Worm (Caenorhabditis elegans) whole organism, young adult: ENCODE data around the gene pcf-11.

ENCODE experiments used
- B0019.2 ChIP-seq: fragments of 200-800 bp; sonication (Bioruptor generic); conservative IDR thresholded peaks from 2 replicates; pipeline ENCODE4 v1.3.6; 2022; ENCODE audit warnings: missing genetic modification reagents, missing genetic modification characterization, missing compliant biosample characterization
- B0336.3 ChIP-seq: fragments of 200-800 bp; sonication (Bioruptor generic); IDR thresholded peaks from 2 replicates; pipeline ENCODE4 v1.3.6; 2022; ENCODE audit warnings: missing genetic modification characterization, missing compliant biosample characterization
- C06A6.2 ChIP-seq: fragments of 200-800 bp; sonication (Bioruptor generic); conservative IDR thresholded peaks from 2 replicates; pipeline ENCODE4 v1.3.6; 2022; ENCODE audit warnings: missing genetic modification characterization, missing compliant biosample characterization
- C17E4.6 ChIP-seq: fragments of 200-800 bp; sonication (Bioruptor generic); IDR thresholded peaks from 2 replicates; pipeline ENCODE4 v1.3.6; 2022; ENCODE audit warnings: missing genetic modification reagents, missing genetic modification characterization, missing compliant biosample characterization
- F23B12.7 ChIP-seq: sonication (generic microtip); optimal IDR thresholded peaks from 2 replicates; lab custom pipeline; 2017; ENCODE audit warnings: missing genetic modification characterization, mild to moderate bottlenecking, missing compliant biosample characterization, antibody characterized with exemption, moderate library complexity; ENCODE audit not compliant: insufficient read depth
- F33H1.4 ChIP-seq: fragments of 200-800 bp; sonication (Bioruptor generic); IDR thresholded peaks from 2 replicates; pipeline ENCODE4 v1.3.6; 2022; ENCODE audit warnings: missing genetic modification reagents, missing genetic modification characterization, missing compliant biosample characterization
- F49E8.2 ChIP-seq: sonication (generic microtip); optimal IDR thresholded peaks from 3 replicates; lab custom pipeline; 2017; ENCODE audit warnings: missing genetic modification characterization, mild to moderate bottlenecking, missing compliant biosample characterization, antibody characterized with exemption, moderate library complexity; ENCODE audit not compliant: insufficient read depth
- F52B5.7 ChIP-seq: sonication (generic microtip); optimal IDR thresholded peaks from 2 replicates; lab custom pipeline; 2016; ENCODE audit warnings: mild to moderate bottlenecking, missing genetic modification characterization, missing compliant biosample characterization
- F57C9.4 ChIP-seq: sonication (generic microtip); optimal IDR thresholded peaks from 2 replicates; lab custom pipeline; 2017; ENCODE audit warnings: mild to moderate bottlenecking, missing genetic modification characterization, missing compliant biosample characterization
- K11D2.4 ChIP-seq: fragments of 200-800 bp; sonication (Bioruptor generic); IDR thresholded peaks from 2 replicates; pipeline ENCODE4 v1.3.6; 2022; ENCODE audit warnings: missing genetic modification reagents, missing genetic modification characterization, missing compliant biosample characterization
- K12H6.12 ChIP-seq: fragments of 200-800 bp; sonication (Bioruptor generic); optimal IDR thresholded peaks from 2 replicates; lab custom pipeline; 2018; ENCODE audit warnings: mild to moderate bottlenecking, missing genetic modification characterization, missing compliant biosample characterization
- aptf-3 ChIP-seq: fragments of 200-800 bp; sonication (Bioruptor generic); IDR thresholded peaks from 2 replicates; pipeline ENCODE4 v1.3.6; 2022; ENCODE audit warnings: missing genetic modification characterization, missing compliant biosample characterization
- atf-7 ChIP-seq: sonication (generic microtip); optimal IDR thresholded peaks from 2 replicates; lab custom pipeline; 2017; ENCODE audit warnings: mild to moderate bottlenecking, missing genetic modification characterization, missing compliant biosample characterization
- attf-3 ChIP-seq: fragments of 200-800 bp; sonication (Bioruptor generic); conservative IDR thresholded peaks from 2 replicates; pipeline ENCODE4 v1.3.6; 2022; ENCODE audit warnings: missing genetic modification reagents, missing genetic modification characterization, missing compliant biosample characterization
- bed-1 ChIP-seq: fragments of 200-800 bp; sonication (Bioruptor generic); IDR thresholded peaks from 2 replicates; pipeline ENCODE4 v1.3.6; 2022; ENCODE audit warnings: missing genetic modification reagents, missing genetic modification characterization, missing compliant biosample characterization
- cebp-1 ChIP-seq, 2 experiments: fragments of 200-800 bp in 1 of 2; sonication (Bioruptor generic) in 1 of 2; sonication (generic microtip) in 1 of 2; IDR thresholded peaks in 1 of 2; optimal IDR thresholded peaks in 1 of 2; 2 replicates each; pipeline versions ENCODE4 v1.3.6 to Lab custom; 2017 to 2022; ENCODE audit warnings: missing compliant biosample characterization in 2 of 2, missing genetic modification characterization in 2 of 2, mild to moderate bottlenecking in 1 of 2, missing genetic modification reagents in 1 of 2, moderate library complexity in 1 of 2
- die-1 ChIP-seq: sonication (generic microtip); optimal IDR thresholded peaks from 2 replicates; lab custom pipeline; 2016; ENCODE audit warnings: missing genotype, mild to moderate bottlenecking, missing genetic modification characterization, missing compliant biosample characterization
- dpff-1 ChIP-seq: sonication (generic microtip); optimal IDR thresholded peaks from 2 replicates; lab custom pipeline; 2017; ENCODE audit warnings: mild to moderate bottlenecking, missing genetic modification characterization, missing compliant biosample characterization
- efl-1 ChIP-seq: fragments of 150-350 bp; optimal IDR thresholded peaks from 2 replicates; lab custom pipeline; 2014; ENCODE audit warnings: missing biosample characterization, missing genetic modification reagents, missing genetic modification characterization
- ets-4 ChIP-seq: fragments of 200-800 bp; sonication (Bioruptor generic); optimal IDR thresholded peaks from 2 replicates; lab custom pipeline; 2018; ENCODE audit warnings: mild to moderate bottlenecking, missing genetic modification characterization, missing compliant biosample characterization
- gei-17 ChIP-seq: fragments of 200-800 bp; sonication (Bioruptor generic); optimal IDR thresholded peaks from 2 replicates; lab custom pipeline; 2018; ENCODE audit warnings: mild to moderate bottlenecking, missing genetic modification characterization, missing compliant biosample characterization
- him-1 ChIP-seq: sonication (generic microtip); optimal IDR thresholded peaks from 2 replicates; lab custom pipeline; 2016; ENCODE audit warnings: missing genotype, missing genetic modification reagents, missing genetic modification characterization, missing compliant biosample characterization
- hlh-12 ChIP-seq: sonication (generic microtip); optimal IDR thresholded peaks from 2 replicates; lab custom pipeline; 2016; ENCODE audit warnings: missing genetic modification characterization, missing compliant biosample characterization
- hlh-26 ChIP-seq: fragments of 200-800 bp; sonication (Bioruptor generic); conservative IDR thresholded peaks from 2 replicates; pipeline ENCODE4 v1.3.6; 2022; ENCODE audit warnings: missing genetic modification reagents, missing genetic modification characterization, missing compliant biosample characterization
- hmg-1.2 ChIP-seq: fragments of 200-800 bp; sonication (Bioruptor generic); IDR thresholded peaks from 2 replicates; pipeline ENCODE4 v1.3.6; 2022; ENCODE audit warnings: missing genetic modification reagents, missing genetic modification characterization, missing compliant biosample characterization
- hmg-20 ChIP-seq: fragments of 200-800 bp; sonication (Bioruptor generic); IDR thresholded peaks from 2 replicates; pipeline ENCODE4 v1.3.6; 2022; ENCODE audit warnings: missing genetic modification reagents, missing genetic modification characterization, missing compliant biosample characterization
- hsf-1 ChIP-seq: fragments of 200-800 bp; sonication (Bioruptor generic); IDR thresholded peaks from 2 replicates; pipeline ENCODE4 v1.3.6; 2022; ENCODE audit warnings: missing genetic modification reagents, missing genetic modification characterization, missing compliant biosample characterization
- let-607 ChIP-seq, 2 experiments: fragments of 200-800 bp in 1 of 2; sonication (Bioruptor generic) in 1 of 2; sonication (generic microtip) in 1 of 2; optimal IDR thresholded peaks; 2 replicates each; lab custom pipeline; 2016 to 2018; ENCODE audit warnings: mild to moderate bottlenecking in 2 of 2, missing compliant biosample characterization in 2 of 2, missing genetic modification characterization in 2 of 2, moderate library complexity in 2 of 2, missing genotype in 1 of 2
- lin-54 ChIP-seq: fragments of 200-800 bp; sonication (Bioruptor generic); optimal IDR thresholded peaks from 2 replicates; lab custom pipeline; 2018; ENCODE audit warnings: mild to moderate bottlenecking, missing genetic modification characterization, missing compliant biosample characterization
- lir-1 ChIP-seq: fragments of 200-800 bp; sonication (Bioruptor generic); conservative IDR thresholded peaks from 2 replicates; pipeline ENCODE4 v1.3.6; 2022; ENCODE audit warnings: missing genetic modification reagents, missing genetic modification characterization, missing compliant biosample characterization
- pbrm-1 ChIP-seq: fragments of 200-800 bp; sonication (Bioruptor generic); IDR thresholded peaks from 2 replicates; pipeline ENCODE4 v1.3.6; 2022; ENCODE audit warnings: missing genetic modification reagents, missing genetic modification characterization, missing compliant biosample characterization
- sdz-38 ChIP-seq: sonication (generic microtip); optimal IDR thresholded peaks from 2 replicates; lab custom pipeline; 2016; ENCODE audit warnings: missing genotype, missing genetic modification characterization, missing compliant biosample characterization
- sea-2 ChIP-seq: fragments of 200-800 bp; sonication (Bioruptor generic); IDR thresholded peaks from 2 replicates; pipeline ENCODE4 v1.3.6; 2022; ENCODE audit warnings: missing genetic modification characterization, missing compliant biosample characterization
- somi-1 ChIP-seq: fragments of 200-800 bp; sonication (Bioruptor generic); optimal IDR thresholded peaks from 2 replicates; lab custom pipeline; 2018; ENCODE audit warnings: mild to moderate bottlenecking, missing genetic modification characterization, missing compliant biosample characterization
- sptf-2 ChIP-seq: fragments of 200-800 bp; sonication (Bioruptor generic); optimal IDR thresholded peaks from 2 replicates; lab custom pipeline; 2018; ENCODE audit warnings: mild to moderate bottlenecking, missing genetic modification characterization, missing compliant biosample characterization
- tbx-9 ChIP-seq: sonication (generic microtip); optimal IDR thresholded peaks from 2 replicates; lab custom pipeline; 2016; ENCODE audit warnings: borderline replicate concordance, missing genetic modification characterization, inconsistent platforms, missing compliant biosample characterization
- zfh-2 ChIP-seq: fragments of 200-800 bp; sonication (Bioruptor generic); conservative IDR thresholded peaks from 2 replicates; pipeline ENCODE4 v1.3.6; 2022; ENCODE audit warnings: missing genetic modification reagents, missing genetic modification characterization, missing compliant biosample characterization
- ztf-28 ChIP-seq: fragments of 200-800 bp; sonication (Bioruptor generic); IDR thresholded peaks from 2 replicates; pipeline ENCODE4 v1.3.6; 2022; ENCODE audit warnings: missing genetic modification reagents, missing genetic modification characterization, missing compliant biosample characterization
- ztf-3 ChIP-seq: fragments of 200-800 bp; sonication (Bioruptor generic); optimal IDR thresholded peaks from 2 replicates; lab custom pipeline; 2018; ENCODE audit warnings: mild to moderate bottlenecking, missing genetic modification characterization, missing compliant biosample characterization
- ztf-6 ChIP-seq: fragments of 200-800 bp; sonication (Bioruptor generic); IDR thresholded peaks from 2 replicates; pipeline ENCODE4 v1.3.6; 2022; ENCODE audit warnings: missing genetic modification reagents, missing genetic modification characterization, missing compliant biosample characterization

Gene pcf-11

DNA sequence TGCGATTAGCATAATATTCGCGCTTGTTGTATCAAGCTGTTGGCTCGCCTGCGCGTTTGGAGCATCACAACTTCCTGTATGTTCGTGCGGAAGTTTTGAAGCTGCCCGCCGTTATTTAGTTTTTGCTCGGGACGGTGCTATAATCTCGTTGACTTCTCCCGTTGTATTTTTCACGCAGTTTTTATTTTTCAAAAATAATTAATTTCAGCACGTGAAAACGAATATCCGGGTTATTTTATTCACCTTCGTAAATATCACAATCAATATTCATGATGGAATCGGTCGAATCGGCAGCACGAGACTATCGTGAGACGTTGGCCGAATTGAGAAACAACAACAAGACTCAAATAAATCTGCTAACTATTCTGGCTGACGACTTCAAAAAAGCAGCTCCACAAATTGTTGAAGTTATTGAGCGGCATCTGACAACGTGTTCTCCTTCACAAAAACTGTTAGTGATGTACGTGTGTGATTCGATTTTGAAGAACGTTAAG, 469 bp downstream of the pcf-11 start (continued):
- TF ChIP-seq F33H1.4 (GFP tag; lab: Robert Waterston, UW) (peak; percentile 36; the same call in 1 of the 2 replicates), F49E8.2 (tag; lab: Kevin White, UChicago) (no peak), B0019.2 (GFP tag; lab: Robert Waterston, UW) (no peak), lin-54 (GFP tag; lab: Kevin White, UChicago) (peak; percentile 52), hlh-26 (no peak), ztf-6 (GFP tag; lab: Robert Waterston, UW) (no peak), lir-1 (GFP tag; lab: Robert Waterston, UW) (peak; percentile 55; the same call in 1 of the 2 replicates)

DNA sequence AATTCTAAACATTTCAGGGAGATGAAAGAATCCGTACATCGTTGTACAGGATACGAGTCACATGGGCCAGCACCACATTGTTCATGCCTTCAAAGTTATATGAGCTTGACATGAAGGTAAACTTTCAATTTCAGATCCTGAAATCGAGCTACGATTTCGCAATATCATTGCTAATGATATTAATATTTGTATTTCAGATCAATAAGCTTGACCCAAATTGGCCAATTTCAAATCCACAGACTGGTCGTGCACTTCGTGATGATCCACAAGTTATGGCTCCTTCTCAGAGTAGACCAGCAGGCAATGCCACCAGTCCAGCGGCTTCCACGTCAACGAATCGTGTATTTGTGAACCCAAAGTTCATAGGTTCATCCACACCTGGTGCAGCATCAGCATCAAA, 1.7 kb downstream of the pcf-11 start:
- TF ChIP-seq cebp-1 (GFP tag; IDR thresholded peaks at IDR 0.05; lab: Robert Waterston, UW): no peak
- peak; percentile 64 for TF ChIP-seq cebp-1 (tag; optimal IDR thresholded peaks at IDR 0.05; lab: Kevin White, UChicago)
- no peak for TF ChIP-seq tbx-9 (tag; lab: Kevin White, UChicago)
- TF ChIP-seq, all 124 proteins: peak for 1

DNA sequence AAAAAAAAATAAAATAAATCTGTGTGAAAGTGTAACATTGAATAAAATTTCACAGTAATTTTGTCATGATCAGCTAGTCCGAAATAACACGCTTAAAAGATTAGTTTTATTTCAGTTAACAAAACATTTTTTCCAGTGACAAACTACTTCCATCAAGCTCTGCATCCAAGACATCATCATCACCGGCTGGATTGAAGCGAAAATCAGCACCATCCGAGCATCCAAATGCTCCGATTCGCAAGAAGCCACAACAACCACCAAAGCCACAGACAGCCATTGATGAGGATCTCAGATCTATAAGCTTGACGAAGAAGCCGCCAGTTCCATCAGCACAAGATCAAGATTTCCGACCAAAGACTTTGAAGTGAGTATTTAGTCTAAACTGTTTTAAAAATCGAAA, 2.5 kb downstream of the pcf-11 start:
- 0 out of 2 replicates have a peak, but pooled peaks have one; percentile 14 for TF ChIP-seq hmg-20 (GFP tag; lab: Robert Waterston, UW)
- no peak for TF ChIP-seq K11D2.4
- peak; percentile 22 for TF ChIP-seq atf-7 (tag; lab: Kevin White, UChicago)
- no peak for TF ChIP-seq let-607 (tag; optimal IDR thresholded peaks at IDR 0.05; lab: Kevin White, UChicago)
- 0 out of 2 replicates have a peak, but pooled peaks have one; percentile 3 for TF ChIP-seq hmg-1.2 (GFP tag; lab: Robert Waterston, UW)

DNA sequence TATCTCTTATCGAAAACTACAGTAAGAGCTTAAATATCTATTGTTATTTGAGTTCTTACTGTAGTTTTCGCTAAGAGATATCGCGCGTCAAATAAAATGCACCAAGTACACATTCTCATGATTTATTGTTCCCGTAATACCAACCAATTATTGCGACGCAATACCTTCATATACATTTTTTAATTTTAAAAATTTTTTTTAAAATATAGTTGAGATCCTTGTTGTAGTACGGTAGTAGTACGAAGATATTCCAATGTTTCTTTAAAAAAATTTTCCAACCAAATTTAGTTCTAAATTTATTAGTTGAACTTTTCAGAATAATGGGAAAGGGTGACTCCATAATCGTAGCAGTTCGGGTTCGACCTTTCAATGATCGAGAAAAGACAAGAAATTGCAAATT, 5.9 kb downstream of the pcf-11 start, which contains the start of gene klp-6:
Gene klp-6 (plus strand): TSS at position 301 of the 400 bp plus-strand sequence.
- TF ChIP-seq gei-17 (no peak), bed-1 (GFP tag; lab: Robert Waterston, UW) (no peak), zfh-2 (no peak), B0336.3 (GFP tag; lab: Robert Waterston, UW) (no peak), ets-4 (GFP tag; lab: Kevin White, UChicago) (no peak), sdz-38 (tag; lab: Kevin White, UChicago) (no peak), efl-1 (GFP tag; lab: Kevin White, UChicago) (no peak), hsf-1 (GFP tag; lab: Robert Waterston, UW) (no peak), ztf-28 (GFP tag; lab: Robert Waterston, UW) (no peak), attf-3 (no peak), let-607 (tag; optimal IDR thresholded peaks at IDR 0.05; lab: Kevin White, UChicago) (no peak), pbrm-1 (GFP tag; lab: Robert Waterston, UW) (no peak), die-1 (tag; lab: Kevin White, UChicago) (no peak), hlh-12 (no peak), sptf-2 (GFP tag; lab: Kevin White, UChicago) (no peak), F57C9.4 (tag; lab: Kevin White, UChicago) (no peak)

DNA sequence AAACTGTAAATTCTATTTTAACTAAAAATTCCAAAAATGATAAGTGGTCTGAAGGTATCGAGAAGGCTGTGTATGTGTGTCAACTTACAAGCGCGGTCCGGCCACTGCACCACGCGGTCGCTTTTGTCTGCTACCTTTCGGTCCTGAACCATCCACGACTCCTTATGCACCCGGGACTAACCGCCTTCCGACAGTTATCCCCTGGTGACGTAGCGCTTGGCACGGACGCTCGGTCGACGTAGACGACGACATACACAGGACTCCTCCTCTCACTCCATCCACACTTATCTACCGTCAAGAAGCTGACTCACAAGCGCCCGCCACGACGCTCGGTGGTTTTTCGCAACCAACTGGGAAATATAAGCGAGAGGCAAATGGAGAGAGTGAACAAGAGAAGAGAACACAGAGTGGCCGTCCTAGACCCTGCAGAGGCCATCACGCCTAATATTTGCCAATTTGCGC, 6.7 kb downstream of the pcf-11 start:
- peak; percentile 57 for TF ChIP-seq attf-3
- peak; percentile 55 for TF ChIP-seq ets-4 (GFP tag; lab: Kevin White, UChicago)
- peak; percentile 55 for TF ChIP-seq somi-1
- peak; percentile 79; the same call in 1 of the 2 replicates for TF ChIP-seq aptf-3 (GFP tag; lab: Robert Waterston, UW)
- TF ChIP-seq ztf-3: peak; percentile 53
- TF ChIP-seq K12H6.12 (tag; lab: Kevin White, UChicago): peak; percentile 93
- TF ChIP-seq dpff-1 (tag; lab: Kevin White, UChicago): peak; percentile 2
- peak; percentile 19 for TF ChIP-seq F23B12.7 (tag; lab: Kevin White, UChicago)
- peak; percentile 87 for TF ChIP-seq pbrm-1 (GFP tag; lab: Robert Waterston, UW)
- TF ChIP-seq K11D2.4: peak; percentile 87
- TF ChIP-seq sea-2 (GFP tag; lab: Robert Waterston, UW): peak; percentile 84
- TF ChIP-seq F52B5.7 (tag; lab: Kevin White, UChicago): peak; percentile 83
- peak; percentile 96 for TF ChIP-seq zfh-2
- peak; percentile 72; the same call in 1 of the 2 replicates for TF ChIP-seq C06A6.2
- TF ChIP-seq him-1 (tag; lab: Kevin White, UChicago): peak; percentile 55
- TF ChIP-seq hsf-1 (GFP tag; lab: Robert Waterston, UW): 0 out of 2 replicates have a peak, but pooled peaks have one; percentile 55
- peak; percentile 79 for TF ChIP-seq C17E4.6 (GFP tag; lab: Robert Waterston, UW)
